Worm (Caenorhabditis elegans): ENCODE results near the gene F56B3.9.

F56B3.9 gene

ce11 chrIV:796521-797073 lies 25.4 kb downstream of the F56B3.9 start, which contains the start of the genes F56B3.11 and ech-5 (continued):
- TF ChIP-seq php-3 (GFP tag; IDR thresholded peaks at IDR 0.05): no peak
- TF ChIP-seq lin-15B (tag; optimal IDR thresholded peaks at IDR 0.05): peak; percentile 69
- peak; percentile 9 for TF ChIP-seq nhr-48 (tag; optimal IDR thresholded peaks at IDR 0.05)
- TF ChIP-seq fkh-10 (GFP tag; optimal IDR thresholded peaks at IDR 0.05): peak; percentile 5
- no peak for TF ChIP-seq skn-1 (tag; optimal IDR thresholded peaks at IDR 0.05)
- TF ChIP-seq hif-1 (tag; optimal IDR thresholded peaks at IDR 0.05): peak in 1 of 2 experiments; percentile 91
- no peak for TF ChIP-seq lim-7 (GFP tag; IDR thresholded peaks at IDR 0.05)
- no peak for TF ChIP-seq arid-1 (GFP tag; conservative IDR thresholded peaks at IDR 0.05)
- peak; percentile 77 for TF ChIP-seq unc-130 (GFP tag; optimal IDR thresholded peaks at IDR 0.05)
- no peak for TF ChIP-seq nhr-41 (GFP tag; IDR thresholded peaks at IDR 0.05)
- no peak for TF ChIP-seq F44E2.7 (GFP tag; IDR thresholded peaks at IDR 0.05)

ce11 chrIV:800518-800917 lies 29.4 kb downstream of the F56B3.9 start, which contains the start of gene mrpl-46:
TSS of gene mrpl-46 (plus strand) at chrIV:800818.
- TF ChIP-seq R02D3.7 (tag; optimal IDR thresholded peaks at IDR 0.05): no peak

ce11 chrIV:801162-801561 lies 30.0 kb downstream of the F56B3.9 start:
- TF ChIP-seq aha-1 (tag): peak; percentile 81
- TF ChIP-seq mdl-1 (tag; optimal IDR thresholded peaks at IDR 0.05): no peak
- 0 out of 2 replicates have a peak, but pooled peaks have one; percentile 51 for TF ChIP-seq Y48G9A.11 (GFP tag; IDR thresholded peaks at IDR 0.05)
- TF ChIP-seq lir-3 (tag; optimal IDR thresholded peaks at IDR 0.05): no peak

ce11 chrIV:804802-805201 lies 33.6 kb downstream of the F56B3.9 start, which contains the start of gene Y55F3BL.4:
TSS of gene Y55F3BL.4 (plus strand) at chrIV:805102.
- TF ChIP-seq unc-62 (GFP tag; optimal IDR thresholded peaks at IDR 0.05 in 1 of 2): peak in 1 of 2 experiments; percentile 36
- no peak for TF ChIP-seq unc-62 (tag; optimal IDR thresholded peaks at IDR 0.05)
- TF ChIP-seq ceh-62 (tag; optimal IDR thresholded peaks at IDR 0.05): no peak
- TF ChIP-seq lin-29 (GFP tag; IDR thresholded peaks at IDR 0.05): no peak
- TF ChIP-seq spr-1 (tag; optimal IDR thresholded peaks at IDR 0.05): no peak
- TF ChIP-seq mxl-2 (GFP tag; conservative IDR thresholded peaks at IDR 0.05): no peak
- TF ChIP-seq nhr-77 (tag; optimal IDR thresholded peaks at IDR 0.05): no peak
- no peak for TF ChIP-seq pha-4 (GFP tag; IDR thresholded peaks at IDR 0.05)
- TF ChIP-seq pha-4 (tag; optimal IDR thresholded peaks at IDR 0.05): no peak
- TF ChIP-seq mxl-3 (GFP tag; optimal IDR thresholded peaks at IDR 0.05): no peak

ce11 chrIV:805693-806092 lies 34.5 kb downstream of the F56B3.9 start:
- no peak for TF ChIP-seq nhr-42 (GFP tag; IDR thresholded peaks at IDR 0.05)
- no peak for TF ChIP-seq snpc-4 (tag; optimal IDR thresholded peaks at IDR 0.05)
- TF ChIP-seq aha-1 (tag): no peak
- peak in 1 of 2 experiments; percentile 82 for TF ChIP-seq unc-62 (GFP tag; optimal IDR thresholded peaks at IDR 0.05 in 1 of 2)
- TF ChIP-seq unc-62 (tag; optimal IDR thresholded peaks at IDR 0.05): no peak
- no peak for TF ChIP-seq egl-27 (tag; optimal IDR thresholded peaks at IDR 0.05)
- no peak for TF ChIP-seq R02D3.7 (tag; optimal IDR thresholded peaks at IDR 0.05)
- peak; percentile 89 for TF ChIP-seq ceh-28 (tag; optimal IDR thresholded peaks at IDR 0.05)
- no peak for TF ChIP-seq lin-29 (GFP tag; IDR thresholded peaks at IDR 0.05)
- TF ChIP-seq hmg-1.1 (GFP tag; IDR thresholded peaks at IDR 0.05): no peak
- no peak for TF ChIP-seq nhr-28 (tag; optimal IDR thresholded peaks at IDR 0.05)
- no peak for TF ChIP-seq spr-3 (GFP tag; optimal IDR thresholded peaks at IDR 0.05)
- no peak for TF ChIP-seq ctbp-1 (GFP tag; IDR thresholded peaks at IDR 0.05)
- TF ChIP-seq lim-7 (GFP tag; IDR thresholded peaks at IDR 0.05): no peak
- no peak for TF ChIP-seq skn-1 (tag; optimal IDR thresholded peaks at IDR 0.05)
- no peak for TF ChIP-seq gei-8 (GFP tag; optimal IDR thresholded peaks at IDR 0.05)
- no peak for TF ChIP-seq mes-2 (tag; optimal IDR thresholded peaks at IDR 0.05; ENCODE audit: poor library complexity, severe bottlenecking)
- TF ChIP-seq T26A8.4 (GFP tag; IDR thresholded peaks at IDR 0.05): no peak

Data from whole organism, L4 larva.